Comparison of ENCODE assay signal across 1 fruit fly cellular context in the genomic region with DNA sequence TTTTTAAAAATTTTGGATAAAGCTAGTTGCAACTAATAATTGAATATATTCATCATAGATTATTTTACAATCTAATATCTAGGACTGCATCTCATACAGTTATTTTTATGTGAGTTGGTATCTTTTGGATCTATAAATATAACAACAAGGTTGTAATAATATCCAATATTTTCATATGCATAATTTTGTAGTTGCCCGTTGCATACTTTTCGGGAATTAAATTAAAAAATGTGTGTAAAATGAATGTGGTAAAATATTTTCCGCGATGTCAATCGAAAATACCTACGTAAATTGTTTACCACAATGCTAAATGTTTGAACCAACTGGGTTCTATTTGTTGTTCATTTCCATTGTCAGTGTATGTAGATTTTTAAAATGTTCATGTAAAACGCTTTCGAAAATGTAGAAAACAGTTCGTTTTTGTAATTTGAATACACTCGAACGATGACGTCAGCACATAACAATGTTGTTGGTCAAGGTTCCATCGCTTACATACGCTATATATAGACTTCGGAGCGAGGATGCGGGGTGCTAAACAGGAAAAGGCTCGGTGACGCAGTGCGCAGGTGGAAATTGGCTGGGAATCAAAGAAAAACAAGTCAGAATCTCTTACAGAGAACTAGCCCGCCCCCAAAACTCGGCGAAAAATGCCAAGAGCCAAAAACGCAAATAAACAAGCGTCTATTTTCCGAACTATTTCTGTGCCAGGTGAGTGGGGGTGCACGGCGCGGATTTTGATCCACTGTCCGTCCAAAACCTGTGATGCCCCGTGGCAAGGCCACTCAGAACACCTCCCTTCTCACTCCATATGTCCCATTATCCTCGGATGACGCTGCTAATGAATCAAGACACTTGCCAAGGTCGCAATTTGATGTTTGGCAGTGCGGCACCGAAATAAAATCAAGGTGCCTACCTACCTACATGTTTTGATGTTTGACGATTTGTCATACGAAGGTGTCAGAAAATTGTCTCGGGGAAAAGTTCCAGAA.
TF ChIP-seq lines count a peak whose summit lies in the region.

No protein-coding gene starts in this region.

TF ChIP-seq in whole organism, embryonic, 481 proteins besides CTCF, POLR2A, EP300 and RAD21 (continued from another document):
- TF ChIP-seq vvl (GFP tag; IDR thresholded peaks at IDR 0.05; lab: Robert Waterston, UW) (peak; percentile 27; the same call in 1 of the 2 replicates), ftz-f1 (GFP tag; optimal IDR thresholded peaks at IDR 0.05; lab: Kevin White, UChicago) (peak; percentile 71), Lhr (GFP tag; optimal IDR thresholded peaks at IDR 0.05; lab: Kevin White, UChicago) (peak; percentile 37), ind (GFP tag; optimal IDR thresholded peaks at IDR 0.05; lab: Kevin White, UChicago) (no peak), Pdp1 (GFP tag; optimal IDR thresholded peaks at IDR 0.05; lab: Kevin White, UChicago) (peak in 1 of 2 experiments; percentile 31), CG2199 (GFP tag; IDR thresholded peaks at IDR 0.05; lab: Robert Waterston, UW) (peak; percentile 14; the same call in 1 of the 3 replicates), H2.0 (GFP tag; IDR thresholded peaks at IDR 0.05; lab: Robert Waterston, UW) (no peak), CG12769 (tag; optimal IDR thresholded peaks at IDR 0.05; lab: Kevin White, UChicago) (peak; percentile 50), CG10267 (tag; optimal IDR thresholded peaks at IDR 0.05; lab: Kevin White, UChicago) (peak; percentile 16), CG42726 (GFP tag; IDR thresholded peaks at IDR 0.05; lab: Robert Waterston, UW; ENCODE audit: partially characterized antibody) (peak; percentile 27; the same call in 1 of the 2 replicates), Nf-YC (tag; optimal IDR thresholded peaks at IDR 0.05; lab: Kevin White, UChicago) (no peak), stc (GFP tag; IDR thresholded peaks at IDR 0.05; lab: Robert Waterston, UW) (0 out of 2 replicates have a peak, but pooled peaks have one; percentile 40), CG6175 (GFP tag; IDR thresholded peaks at IDR 0.05; lab: Robert Waterston, UW) (0 out of 3 replicates have a peak, but pooled peaks have one; percentile 67), CG13624 (GFP tag; optimal IDR thresholded peaks at IDR 0.05; lab: Kevin White, UChicago) (no peak), Scr (GFP tag; IDR thresholded peaks at IDR 0.05; lab: Robert Waterston, UW; ENCODE audit: partially characterized antibody) (0 out of 2 replicates have a peak, but pooled peaks have one; percentile 12), CG8281 (tag; optimal IDR thresholded peaks at IDR 0.05; lab: Kevin White, UChicago) (peak; percentile 1), kay (GFP tag; optimal IDR thresholded peaks at IDR 0.05; lab: Kevin White, UChicago) (peak; percentile 41), CG2889 (GFP tag; IDR thresholded peaks at IDR 0.05; lab: Robert Waterston, UW) (no peak), Xbp1 (GFP tag; optimal IDR thresholded peaks at IDR 0.05; lab: Kevin White, UChicago) (no peak), HmgZ (tag; optimal IDR thresholded peaks at IDR 0.05; lab: Kevin White, UChicago) (peak; percentile 18), D19B (GFP tag; optimal IDR thresholded peaks at IDR 0.05; lab: Kevin White, UChicago) (no peak), CG12071 (GFP tag; optimal IDR thresholded peaks at IDR 0.05; lab: Kevin White, UChicago) (no peak), Myb (GFP tag; optimal IDR thresholded peaks at IDR 0.05; lab: Kevin White, UChicago) (peak; percentile 46), bowl (GFP tag; IDR thresholded peaks at IDR 0.05; lab: Robert Waterston, UW) (no peak), Sox100B (GFP tag; optimal IDR thresholded peaks at IDR 0.05; lab: Kevin White, UChicago) (no peak), Eip74EF (GFP tag; optimal IDR thresholded peaks at IDR 0.05; lab: Kevin White, UChicago) (peak in 1 of 2 experiments; percentile 4), trem (tag; optimal IDR thresholded peaks at IDR 0.05; lab: Kevin White, UChicago) (peak; percentile 17), shn (GFP tag; optimal IDR thresholded peaks at IDR 0.05; lab: Kevin White, UChicago) (no peak), Dp (GFP tag; optimal IDR thresholded peaks at IDR 0.05; lab: Kevin White, UChicago) (peak; percentile 21), CG2202 (tag; optimal IDR thresholded peaks at IDR 0.05; lab: Kevin White, UChicago) (no peak), cad (GFP tag; optimal IDR thresholded peaks at IDR 0.05; lab: Kevin White, UChicago) (no peak), CG43689 (GFP tag; IDR thresholded peaks at IDR 0.05; lab: Robert Waterston, UW) (no peak), Hmr (GFP tag; optimal IDR thresholded peaks at IDR 0.05; lab: Kevin White, UChicago) (no peak), CG8290 (GFP tag; optimal IDR thresholded peaks at IDR 0.05; lab: Kevin White, UChicago) (peak; percentile 97), CG8290 (tag; optimal IDR thresholded peaks at IDR 0.05; lab: Kevin White, UChicago) (peak in 1 of 2 experiments; percentile 64), CrebB (tag; optimal IDR thresholded peaks at IDR 0.05; lab: Kevin White, UChicago) (no peak), Mad (GFP tag; optimal IDR thresholded peaks at IDR 0.05; lab: Kevin White, UChicago) (no peak), BtbVII (GFP tag; optimal IDR thresholded peaks at IDR 0.05; lab: Kevin White, UChicago) (peak; percentile 42), twi (tag; optimal IDR thresholded peaks at IDR 0.05; lab: Kevin White, UChicago) (no peak), ap (GFP tag; IDR thresholded peaks at IDR 0.05; lab: Robert Waterston, UW) (no peak), CG6791 (GFP tag; IDR thresholded peaks at IDR 0.05; lab: Robert Waterston, UW; ENCODE audit: partially characterized antibody) (peak; percentile 50; the same call in 2 of the 3 replicates), stwl (tag; optimal IDR thresholded peaks at IDR 0.05; lab: Kevin White, UChicago) (peak; percentile 17), Stat92E (GFP tag; optimal IDR thresholded peaks at IDR 0.05; lab: Kevin White, UChicago) (peak in 1 of 3 experiments; percentile 5), Med (GFP tag; lab: Kevin White, UChicago) (peak; percentile 26), ATbp (GFP tag; optimal IDR thresholded peaks at IDR 0.05; lab: Kevin White, UChicago) (no peak), Adf1 (GFP tag; IDR thresholded peaks at IDR 0.05; lab: Robert Waterston, UW) (no peak), pita (GFP tag; optimal IDR thresholded peaks at IDR 0.05; lab: Kevin White, UChicago) (peak; percentile 68), Max (GFP tag; optimal IDR thresholded peaks at IDR 0.05; lab: Kevin White, UChicago) (no peak), CG14860 (GFP tag; IDR thresholded peaks at IDR 0.05; lab: Robert Waterston, UW; ENCODE audit: partially characterized antibody) (0 out of 3 replicates have a peak, but pooled peaks have one; percentile 35), Atf3 (GFP tag; optimal IDR thresholded peaks at IDR 0.05; lab: Kevin White, UChicago) (peak; percentile 1)
